Worm (Caenorhabditis elegans): ENCODE results near the gene ZK353.10.

DNA sequence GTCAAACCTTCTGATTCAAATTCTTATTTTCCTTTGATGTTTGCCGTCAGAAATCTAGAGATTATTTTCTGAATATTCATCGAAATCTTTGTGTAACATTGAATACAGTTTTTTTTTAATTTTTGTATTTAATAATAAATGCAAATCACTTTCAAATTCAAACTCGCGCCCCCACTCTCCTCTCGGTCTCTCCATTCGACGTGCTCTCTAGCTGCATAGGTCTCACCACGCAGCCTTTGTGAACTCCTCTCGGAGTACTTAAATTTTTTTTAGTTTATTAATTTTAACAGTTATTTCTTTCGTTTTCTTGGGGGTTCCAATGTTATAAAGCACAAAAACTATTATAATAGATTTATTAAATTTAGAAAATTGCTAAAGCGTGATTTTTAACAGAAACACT, 24.0 kb downstream of the ZK353.10 start:
- TF ChIP-seq F49E8.2 (tag; optimal IDR thresholded peaks at IDR 0.05; ENCODE audit: insufficient read depth) (no peak), unc-62 (GFP tag; optimal IDR thresholded peaks at IDR 0.05) (no peak), ceh-79 (tag; optimal IDR thresholded peaks at IDR 0.05) (no peak), hmg-20 (GFP tag; IDR thresholded peaks at IDR 0.05) (no peak), egl-18 (GFP tag; IDR thresholded peaks at IDR 0.05) (no peak), let-526 (GFP tag; IDR thresholded peaks at IDR 0.05) (no peak), mel-28 (tag; optimal IDR thresholded peaks at IDR 0.05; ENCODE audit: borderline replicate concordance) (no peak), rpc-1 (optimal IDR thresholded peaks at IDR 0.05) (no peak), rpc-1 (tag; optimal IDR thresholded peaks at IDR 0.05) (no peak), cebp-2 (GFP tag; IDR thresholded peaks at IDR 0.05) (no peak), F37B4.10 (GFP tag; IDR thresholded peaks at IDR 0.05) (no peak), nhr-179 (tag; optimal IDR thresholded peaks at IDR 0.05) (no peak), aptf-2 (GFP tag; conservative IDR thresholded peaks at IDR 0.05) (no peak), F57A8.1 (GFP tag; optimal IDR thresholded peaks at IDR 0.05) (no peak)

All from whole organism, young adult.